Fruit fly (Drosophila melanogaster) whole organism: Measurements from ENCODE around the gene Osi7.

Source experiments
- pan ChIP-seq: fragments of >200 bp; optimal IDR thresholded peaks from 2 replicates; lab custom pipeline; 2017
- psq ChIP-seq: fragments of >200 bp; optimal IDR thresholded peaks from 2 replicates; lab custom pipeline; 2017

DNA sequence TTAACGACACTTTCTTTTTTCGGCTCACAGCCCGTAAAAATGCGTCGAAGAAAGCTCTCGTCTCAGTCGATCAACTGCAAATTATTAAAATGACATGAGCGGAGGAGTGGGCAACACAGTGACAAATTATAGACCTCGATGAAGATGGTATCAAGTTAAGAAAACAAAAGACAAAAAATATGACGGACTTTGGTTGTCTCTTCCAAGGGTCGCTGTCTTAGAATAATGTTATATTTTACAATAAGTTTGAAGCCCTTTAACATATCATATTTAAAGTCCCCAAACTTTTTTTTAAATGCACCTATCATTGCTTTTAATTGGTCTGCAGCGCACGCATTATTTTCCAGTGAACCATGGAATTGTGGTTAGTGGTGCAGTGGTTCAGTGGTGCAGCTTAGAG lies 49.1 kb upstream of the Osi7 start:
- TF ChIP-seq pan (lab: Kevin White, UChicago) (no peak), psq (lab: Kevin White, UChicago) (no peak)
